Worm (Caenorhabditis elegans): ENCODE measurements around the gene F41F3.3.

The F41F3.3 gene

DNA sequence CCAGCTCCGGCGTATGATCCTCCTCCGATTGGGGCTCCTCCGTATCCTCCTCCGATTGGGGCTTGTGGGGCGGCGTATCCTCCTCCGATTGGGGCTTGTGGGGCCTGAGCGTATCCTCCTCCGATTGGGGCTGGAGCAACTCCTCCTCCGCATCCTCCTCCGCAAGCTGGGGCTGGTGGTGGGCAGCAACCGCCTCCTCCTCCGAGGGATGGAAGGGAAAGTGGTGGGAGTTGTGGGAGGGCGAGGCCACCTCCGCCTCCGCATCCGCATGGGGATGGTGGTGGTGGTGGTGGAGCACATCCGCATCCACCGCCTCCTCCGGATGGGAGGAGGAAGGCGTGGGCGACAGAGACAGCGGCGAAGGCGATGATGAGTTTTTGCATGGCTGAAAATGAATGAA, at the start of gene F41F3.3:
F41F3.3 (minus strand) TSS at position 383 of the 400 bp plus-strand sequence.
- TF ChIP-seq ama-1 (optimal IDR thresholded peaks at IDR 0.05) (no peak), ceh-13 (GFP tag; optimal IDR thresholded peaks at IDR 0.05) (no peak), F13C5.2 (tag; optimal IDR thresholded peaks at IDR 0.05) (no peak), tra-4 (tag; optimal IDR thresholded peaks at IDR 0.05) (no peak), scrt-1 (GFP tag; IDR thresholded peaks at IDR 0.05) (peak; percentile 76), flt-1 (GFP tag; IDR thresholded peaks at IDR 0.05) (no peak), hmg-4 (GFP tag; optimal IDR thresholded peaks at IDR 0.05) (peak; percentile 33), aly-1 (tag; optimal IDR thresholded peaks at IDR 0.05) (peak; percentile 47), tbx-11 (GFP tag; IDR thresholded peaks at IDR 0.05) (no peak), tbx-37 (GFP tag; conservative IDR thresholded peaks at IDR 0.05) (no peak), ets-7 (tag; optimal IDR thresholded peaks at IDR 0.05) (no peak), ceh-36 (tag; optimal IDR thresholded peaks at IDR 0.05) (no peak), hmbx-1 (tag; optimal IDR thresholded peaks at IDR 0.05) (no peak), pes-1 (GFP tag; IDR thresholded peaks at IDR 0.05) (no peak; the same call in 1 of the 2 replicates), sea-1 (GFP tag; conservative IDR thresholded peaks at IDR 0.05) (no peak), hnd-1 (tag; optimal IDR thresholded peaks at IDR 0.05) (no peak), B0310.2 (tag; optimal IDR thresholded peaks at IDR 0.05) (no peak)

DNA sequence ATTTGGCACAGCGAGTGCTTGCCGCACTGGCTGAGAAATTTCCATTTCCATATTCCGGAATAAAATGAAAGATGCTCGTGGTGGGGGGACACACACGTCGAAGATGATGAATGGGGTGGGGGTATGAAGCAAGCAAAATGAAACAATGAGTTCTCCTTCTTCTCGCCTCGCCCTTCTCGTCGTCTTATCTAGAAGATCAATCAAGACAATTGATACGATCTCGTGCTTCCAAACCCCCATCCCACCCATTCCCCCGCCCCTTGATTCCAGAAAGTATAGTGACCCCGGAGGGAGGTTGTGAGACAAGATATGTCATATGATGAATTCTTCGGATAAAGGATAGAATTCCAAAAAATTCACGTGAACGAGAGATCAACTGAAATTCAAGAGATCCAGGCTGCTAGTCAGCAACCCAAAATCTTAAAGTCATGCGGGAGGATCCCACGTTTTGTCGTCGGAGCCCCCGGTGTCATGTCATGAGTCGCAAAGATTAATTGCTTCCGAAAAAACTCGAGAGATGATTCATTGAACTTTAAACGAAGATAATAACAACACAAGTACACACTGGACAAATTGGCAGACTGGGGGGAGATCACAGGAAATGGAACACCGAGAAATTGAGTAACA, 46.5 kb upstream of the F41F3.3 start:
- no peak for TF ChIP-seq F13C5.2 (tag; optimal IDR thresholded peaks at IDR 0.05)

DNA sequence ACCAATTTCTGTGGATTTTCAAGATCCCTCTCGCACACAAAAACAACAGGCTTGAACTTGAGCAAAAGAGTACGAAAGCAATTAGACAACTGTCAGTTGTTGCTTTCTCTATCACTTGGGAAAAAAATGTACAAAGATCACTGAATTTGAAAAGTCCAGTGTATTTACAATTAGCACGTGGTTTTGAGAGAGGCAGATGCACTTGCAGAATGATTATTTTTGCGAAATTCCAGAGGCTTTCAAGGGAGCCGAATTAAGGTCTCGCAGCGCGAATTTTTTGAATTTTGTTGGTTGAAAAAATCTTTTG, 45.2 kb upstream of the F41F3.3 start:
- TF ChIP-seq F13C5.2 (tag; optimal IDR thresholded peaks at IDR 0.05): no peak
- no peak for TF ChIP-seq B0310.2 (tag; optimal IDR thresholded peaks at IDR 0.05)
- TF ChIP-seq scrt-1 (GFP tag; IDR thresholded peaks at IDR 0.05): no peak
- TF ChIP-seq ets-7 (tag; optimal IDR thresholded peaks at IDR 0.05): no peak
- TF ChIP-seq hnd-1 (tag; optimal IDR thresholded peaks at IDR 0.05): no peak
- TF ChIP-seq tra-4 (tag; optimal IDR thresholded peaks at IDR 0.05): no peak
- no peak for TF ChIP-seq hmbx-1 (tag; optimal IDR thresholded peaks at IDR 0.05)
- TF ChIP-seq ceh-36 (tag; optimal IDR thresholded peaks at IDR 0.05): no peak
- TF ChIP-seq hmg-4 (GFP tag; optimal IDR thresholded peaks at IDR 0.05): no peak
- no peak for TF ChIP-seq aly-1 (tag; optimal IDR thresholded peaks at IDR 0.05)
- no peak for TF ChIP-seq sea-1 (GFP tag; conservative IDR thresholded peaks at IDR 0.05)
- TF ChIP-seq flt-1 (GFP tag; IDR thresholded peaks at IDR 0.05): no peak
- no peak for TF ChIP-seq tbx-37 (GFP tag; conservative IDR thresholded peaks at IDR 0.05)
- TF ChIP-seq tbx-11 (GFP tag; IDR thresholded peaks at IDR 0.05): no peak
- TF ChIP-seq ama-1 (optimal IDR thresholded peaks at IDR 0.05): no peak

DNA sequence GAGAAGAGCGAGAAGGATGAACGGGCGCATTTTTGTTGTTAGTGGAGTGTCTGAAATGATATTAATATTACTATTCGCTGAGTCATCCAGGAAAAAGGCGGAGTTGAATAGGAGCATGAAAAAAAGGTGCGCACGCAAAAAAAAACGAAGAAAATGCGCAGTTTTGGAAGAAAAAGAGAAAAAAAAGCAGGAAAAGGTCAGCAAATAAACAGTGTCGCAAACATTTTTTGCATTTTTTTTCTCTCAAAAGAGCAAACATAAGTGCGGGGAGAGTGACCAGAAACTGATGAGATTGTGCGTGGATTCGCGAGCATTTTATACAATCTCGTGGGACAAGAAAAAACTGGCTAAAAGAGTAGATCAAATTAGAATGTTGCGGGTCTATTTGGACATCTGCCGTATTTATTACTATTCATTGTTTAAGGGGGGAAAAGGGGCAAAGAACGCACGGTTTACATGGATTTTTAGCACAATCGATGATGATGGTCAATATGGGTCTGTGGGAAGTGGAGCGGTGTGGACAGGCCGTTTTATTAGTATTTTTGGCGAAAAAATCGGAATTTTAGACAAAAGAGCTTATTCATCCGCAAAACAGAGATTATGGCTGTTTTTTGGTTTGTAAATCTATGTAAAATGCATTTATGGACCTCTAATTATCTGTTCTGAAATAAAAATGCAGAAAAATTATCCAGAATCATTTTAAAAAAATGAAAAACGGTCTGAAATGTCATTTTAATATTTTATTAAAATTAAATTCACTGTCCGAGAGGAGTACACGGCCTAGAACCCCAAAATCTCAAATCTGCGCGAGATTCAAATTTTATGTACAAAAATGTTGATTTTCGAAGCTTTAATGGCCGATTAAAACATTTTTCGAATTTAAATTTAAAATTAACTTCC, 44.6 kb upstream of the F41F3.3 start, which contains the start of gene cpg-8:
cpg-8 (minus strand) TSS at position 51 of the 900 bp plus-strand sequence.
- TF ChIP-seq tra-4 (tag; optimal IDR thresholded peaks at IDR 0.05) (no peak), hmg-4 (GFP tag; optimal IDR thresholded peaks at IDR 0.05) (no peak), ets-7 (tag; optimal IDR thresholded peaks at IDR 0.05) (no peak), flt-1 (GFP tag; IDR thresholded peaks at IDR 0.05) (no peak), ama-1 (optimal IDR thresholded peaks at IDR 0.05) (no peak), sea-1 (GFP tag; conservative IDR thresholded peaks at IDR 0.05) (no peak), hnd-1 (tag; optimal IDR thresholded peaks at IDR 0.05) (no peak), tbx-37 (GFP tag; conservative IDR thresholded peaks at IDR 0.05) (no peak), scrt-1 (GFP tag; IDR thresholded peaks at IDR 0.05) (no peak), F13C5.2 (tag; optimal IDR thresholded peaks at IDR 0.05) (no peak), ceh-13 (GFP tag; optimal IDR thresholded peaks at IDR 0.05) (no peak), aly-1 (tag; optimal IDR thresholded peaks at IDR 0.05) (no peak), tbx-11 (GFP tag; IDR thresholded peaks at IDR 0.05) (no peak), pes-1 (GFP tag; IDR thresholded peaks at IDR 0.05) (no peak)

DNA sequence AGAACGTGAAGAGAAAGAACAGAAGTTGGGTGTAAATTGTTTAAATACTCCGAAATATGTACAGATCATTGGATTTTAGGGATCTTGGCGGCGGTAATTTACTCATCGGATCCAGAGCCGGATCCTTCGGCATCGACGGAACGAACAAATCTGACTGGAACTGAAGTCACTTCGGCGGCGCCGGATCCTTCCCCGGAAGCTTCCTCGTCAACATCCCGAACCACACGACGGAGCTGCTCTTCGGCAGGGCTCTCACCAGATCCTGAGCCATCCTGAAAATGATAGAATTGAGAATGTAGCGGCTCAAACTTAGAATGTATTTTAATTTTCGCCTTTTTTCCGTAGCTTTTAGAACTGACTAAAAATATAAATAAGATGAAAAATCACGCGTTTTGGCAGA, 43.6 kb upstream of the F41F3.3 start:
- no peak for TF ChIP-seq tra-4 (tag; optimal IDR thresholded peaks at IDR 0.05)
- TF ChIP-seq ets-7 (tag; optimal IDR thresholded peaks at IDR 0.05): no peak
- TF ChIP-seq ceh-13 (GFP tag; optimal IDR thresholded peaks at IDR 0.05): no peak
- TF ChIP-seq F13C5.2 (tag; optimal IDR thresholded peaks at IDR 0.05): no peak
- no peak for TF ChIP-seq hmbx-1 (tag; optimal IDR thresholded peaks at IDR 0.05)
- no peak for TF ChIP-seq hnd-1 (tag; optimal IDR thresholded peaks at IDR 0.05)
- TF ChIP-seq scrt-1 (GFP tag; IDR thresholded peaks at IDR 0.05): no peak

DNA sequence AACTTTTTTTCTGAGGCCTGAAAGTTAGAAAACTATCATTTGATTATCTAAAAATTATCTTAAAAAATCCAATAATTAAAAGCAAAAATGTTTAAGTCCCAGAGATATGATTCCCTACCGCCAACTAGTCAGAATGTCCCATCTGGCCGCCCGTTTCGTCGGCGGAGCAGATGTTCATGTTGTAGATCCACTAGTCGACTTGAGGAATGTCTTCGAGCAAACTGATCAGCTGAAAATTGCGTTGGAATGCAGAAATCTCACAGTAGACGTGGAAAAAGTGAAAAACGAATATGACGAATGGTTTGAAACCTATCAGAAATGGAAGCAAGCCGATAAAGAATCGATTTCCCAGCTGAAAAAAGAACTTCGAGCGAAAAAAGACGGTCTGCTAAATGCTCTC, 41.2 kb upstream of the F41F3.3 start, which contains the start of gene K03B4.1:
K03B4.1 (plus strand) TSS at position 97 of the 400 bp plus-strand sequence.
- TF ChIP-seq flt-1 (GFP tag; IDR thresholded peaks at IDR 0.05): no peak
- TF ChIP-seq hmbx-1 (tag; optimal IDR thresholded peaks at IDR 0.05): no peak
- no peak for TF ChIP-seq tbx-37 (GFP tag; conservative IDR thresholded peaks at IDR 0.05)
- no peak for TF ChIP-seq aly-1 (tag; optimal IDR thresholded peaks at IDR 0.05)

DNA sequence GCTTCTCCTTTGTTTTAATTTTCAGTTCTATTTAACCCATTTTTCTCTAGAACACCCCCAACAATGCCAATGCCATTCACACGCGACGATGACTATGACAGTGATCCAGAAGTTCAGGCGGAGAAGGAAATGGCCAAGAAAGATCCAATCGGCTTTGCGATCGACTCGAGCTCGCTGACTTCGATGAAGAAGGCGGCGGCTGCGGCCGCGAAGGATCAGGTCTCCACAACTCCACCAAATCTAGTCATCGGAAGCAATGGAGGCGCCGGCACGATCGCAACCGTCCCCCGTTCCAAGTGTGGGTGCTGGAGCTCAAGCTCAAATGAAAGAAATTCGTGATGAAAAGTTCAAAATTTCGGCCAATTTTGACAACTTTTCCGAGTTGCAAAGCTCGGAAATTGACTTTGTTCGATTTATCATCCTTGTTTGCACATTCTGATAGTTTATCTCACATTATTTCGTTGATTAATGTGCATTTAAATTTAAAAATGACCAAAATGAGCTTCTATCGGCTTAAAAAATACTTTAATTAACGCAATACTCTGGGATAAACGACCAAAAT, 40.0 kb upstream of the F41F3.3 start, which contains the start of gene K03B4.2:
K03B4.2 (plus strand) TSS at position 51 of the 562 bp plus-strand sequence.
- TF ChIP-seq hnd-1 (tag; optimal IDR thresholded peaks at IDR 0.05) (no peak), hmbx-1 (tag; optimal IDR thresholded peaks at IDR 0.05) (no peak), ceh-36 (tag; optimal IDR thresholded peaks at IDR 0.05) (no peak), aly-1 (tag; optimal IDR thresholded peaks at IDR 0.05) (no peak), ama-1 (optimal IDR thresholded peaks at IDR 0.05) (no peak), scrt-1 (GFP tag; IDR thresholded peaks at IDR 0.05) (no peak), ets-7 (tag; optimal IDR thresholded peaks at IDR 0.05) (no peak), flt-1 (GFP tag; IDR thresholded peaks at IDR 0.05) (no peak), B0310.2 (tag; optimal IDR thresholded peaks at IDR 0.05) (no peak), hmg-4 (GFP tag; optimal IDR thresholded peaks at IDR 0.05) (no peak), tra-4 (tag; optimal IDR thresholded peaks at IDR 0.05) (no peak), tbx-11 (GFP tag; IDR thresholded peaks at IDR 0.05) (no peak), F13C5.2 (tag; optimal IDR thresholded peaks at IDR 0.05) (no peak), ceh-13 (GFP tag; optimal IDR thresholded peaks at IDR 0.05) (no peak), tbx-37 (GFP tag; conservative IDR thresholded peaks at IDR 0.05) (no peak), pes-1 (GFP tag; IDR thresholded peaks at IDR 0.05) (no peak), sea-1 (GFP tag; conservative IDR thresholded peaks at IDR 0.05) (no peak)
